Fruit fly (Drosophila melanogaster): ENCODE measurements around the gene mud.

DNA sequence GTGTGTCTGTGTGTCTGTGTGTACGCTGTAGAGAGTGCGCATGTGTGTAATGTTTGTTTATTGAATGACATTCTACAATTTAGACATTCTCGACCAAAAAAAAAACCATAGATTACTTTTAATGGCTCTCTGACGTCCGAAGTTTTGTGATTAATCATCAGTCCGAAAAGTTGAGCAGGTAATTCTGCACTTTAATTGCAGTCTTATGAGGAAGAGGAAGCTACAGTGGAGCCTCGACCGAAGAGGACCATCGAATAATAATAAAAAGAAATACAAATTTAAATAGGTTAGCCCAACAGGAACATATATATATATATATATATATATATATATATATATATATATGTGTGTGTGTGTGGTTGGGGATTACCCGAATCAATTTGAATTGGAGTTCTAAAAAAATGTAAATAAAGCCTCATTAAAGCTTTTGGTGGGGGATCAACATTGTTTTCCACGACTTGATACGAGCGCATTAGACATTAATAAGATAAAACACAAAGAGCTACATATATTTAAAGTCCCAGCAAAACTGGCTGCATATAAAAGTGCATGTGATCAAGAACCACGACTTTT, 38.2 kb upstream of the mud start:
- TF ChIP-seq Hr4 (GFP tag; optimal IDR thresholded peaks at IDR 0.05) (no peak), CG6276 (GFP tag; optimal IDR thresholded peaks at IDR 0.05) (no peak), Lpt (GFP tag; optimal IDR thresholded peaks at IDR 0.05) (no peak), Ets21C (GFP tag; optimal IDR thresholded peaks at IDR 0.05) (no peak), CG6854 (GFP tag; optimal IDR thresholded peaks at IDR 0.05) (no peak), Sox14 (GFP tag; optimal IDR thresholded peaks at IDR 0.05) (no peak), acj6 (GFP tag; optimal IDR thresholded peaks at IDR 0.05) (no peak), dac (GFP tag; optimal IDR thresholded peaks at IDR 0.05) (no peak), Smox (GFP tag; optimal IDR thresholded peaks at IDR 0.05) (peak; percentile 6)

Data from whole organism, prepupa.